Worm (Caenorhabditis elegans) whole organism, mixed stage, embryonic: ENCODE measurements around the gene str-64.

Experiments used
- mep-1 ChIP-seq: fragments of 150-350 bp; optimal IDR thresholded peaks from 2 replicates; lab custom pipeline; 2017; ENCODE audit warnings: missing biosample characterization, missing genetic modification reagents, missing genetic modification characterization, inconsistent platforms
- nhr-237 ChIP-seq: fragments of 150-350 bp; optimal IDR thresholded peaks from 2 replicates; lab custom pipeline; 2014; ENCODE audit warnings: missing biosample characterization, missing genetic modification characterization
- unc-62 ChIP-seq: fragments of 150-350 bp; optimal IDR thresholded peaks from 2 replicates; lab custom pipeline; 2014; ENCODE audit warnings: missing biosample characterization, missing genetic modification reagents, missing genetic modification characterization

- TF ChIP-seq unc-62 (GFP tag; lab: Kevin White, UChicago) (no peak), nhr-237 (tag; lab: Kevin White, UChicago) (no peak), mep-1 (no peak)
Observed at ce11 chrV:3312067-3312666, 29.1 kb downstream of the str-64 start, which contains the start of gene arrd-18.
